Worm (Caenorhabditis elegans) whole organism, L3 larva: ENCODE results near the gene bub-3.
A peak's percentile ranks its signal among the peaks of the same experiment; 100 is the strongest.

Experiments
- R02D3.7 ChIP-seq: fragments of 150-350 bp; optimal IDR thresholded peaks from 2 replicates; lab custom pipeline; 2014; ENCODE audit warnings: missing biosample characterization, missing genetic modification characterization
- ZK546.5 ChIP-seq: sonication (generic microtip); optimal IDR thresholded peaks from 2 replicates; lab custom pipeline; 2017; ENCODE audit warnings: missing biosample characterization, missing genetic modification characterization
- aly-2 ChIP-seq: fragments of 150-350 bp; optimal IDR thresholded peaks from 2 replicates; lab custom pipeline; 2014; ENCODE audit warnings: missing biosample characterization, missing genetic modification characterization
- ama-1 ChIP-seq: fragments of 150-350 bp; optimal IDR thresholded peaks from 2 replicates; lab custom pipeline; 2018
- ceh-16 ChIP-seq: sonication (generic microtip); optimal IDR thresholded peaks from 2 replicates; lab custom pipeline; 2017; ENCODE audit warnings: missing biosample characterization, missing genetic modification characterization
- ceh-28 ChIP-seq: fragments of 150-350 bp; optimal IDR thresholded peaks from 2 replicates; lab custom pipeline; 2014; ENCODE audit warnings: missing biosample characterization, missing genetic modification reagents, missing genetic modification characterization
- ceh-82 ChIP-seq: fragments of 150-350 bp; optimal IDR thresholded peaks from 2 replicates; lab custom pipeline; 2014; ENCODE audit warnings: missing biosample characterization, missing genetic modification characterization
- ceh-9 ChIP-seq: sonication (generic microtip); optimal IDR thresholded peaks from 2 replicates; lab custom pipeline; 2018; ENCODE audit warnings: missing biosample characterization, missing genetic modification characterization
- egl-27 ChIP-seq: sonication (generic microtip); optimal IDR thresholded peaks from 4 replicates; lab custom pipeline; 2017; ENCODE audit warnings: missing biosample characterization, missing genetic modification reagents, missing genetic modification characterization
- elt-2 ChIP-seq: sonication (generic microtip); optimal IDR thresholded peaks from 2 replicates; lab custom pipeline; 2016; ENCODE audit warnings: missing genetic modification reagents, mild to moderate bottlenecking, missing genetic modification characterization, missing compliant biosample characterization
- elt-3 ChIP-seq, 3 experiments: fragments of 150-350 bp in 1 of 3; sonication (generic microtip) in 2 of 3; optimal IDR thresholded peaks; 2 replicates in 2 of 3; 4 replicates in 1 of 3; lab custom pipeline; 2014 to 2017; ENCODE audit warnings: missing biosample characterization in 3 of 3, missing genetic modification characterization in 3 of 3
- eor-1 ChIP-seq, 2 experiments: fragments of 150-350 bp; optimal IDR thresholded peaks; 2 replicates each; lab custom pipeline; 2014 to 2018; ENCODE audit warnings: missing biosample characterization in 2 of 2, missing genetic modification characterization in 2 of 2
- fkh-2 ChIP-seq: fragments of 150-350 bp; optimal IDR thresholded peaks from 2 replicates; lab custom pipeline; 2014; ENCODE audit warnings: missing biosample characterization, missing genetic modification reagents, missing genetic modification characterization
- hmg-11 ChIP-seq: sonication (generic microtip); optimal IDR thresholded peaks from 2 replicates; lab custom pipeline; 2016; ENCODE audit warnings: missing genetic modification characterization, missing compliant biosample characterization
- jun-1 ChIP-seq: fragments of 150-350 bp; optimal IDR thresholded peaks from 2 replicates; lab custom pipeline; 2014; ENCODE audit warnings: missing biosample characterization, missing genetic modification reagents, missing genetic modification characterization
- lsy-12 ChIP-seq: sonication (generic microtip); optimal IDR thresholded peaks from 2 replicates; lab custom pipeline; 2016; ENCODE audit warnings: mild to moderate bottlenecking, missing genetic modification characterization, missing compliant biosample characterization
- mdl-1 ChIP-seq: fragments of 150-350 bp; optimal IDR thresholded peaks from 2 replicates; lab custom pipeline; 2014; ENCODE audit warnings: missing biosample characterization, missing genetic modification characterization
- mml-1 ChIP-seq: fragments of 150-350 bp; sonication (generic microtip); optimal IDR thresholded peaks from 3 replicates; lab custom pipeline; 2014; ENCODE audit warnings: missing biosample characterization, missing genetic modification characterization
- nfya-1 ChIP-seq: sonication (generic microtip); optimal IDR thresholded peaks from 2 replicates; lab custom pipeline; 2017; ENCODE audit warnings: missing genetic modification characterization, mild to moderate bottlenecking, missing compliant biosample characterization, antibody characterized with exemption, moderate library complexity; ENCODE audit not compliant: insufficient read depth
- nhr-12 ChIP-seq: fragments of 150-350 bp; optimal IDR thresholded peaks from 2 replicates; lab custom pipeline; 2014; ENCODE audit warnings: missing biosample characterization, missing genetic modification characterization
- nhr-23 ChIP-seq: fragments of 150-350 bp; optimal IDR thresholded peaks from 2 replicates; lab custom pipeline; 2014; ENCODE audit warnings: missing biosample characterization, missing genetic modification reagents, missing genetic modification characterization
- nhr-25 ChIP-seq: sonication (generic microtip); optimal IDR thresholded peaks from 2 replicates; lab custom pipeline; 2017; ENCODE audit warnings: missing biosample characterization, missing genetic modification characterization
- nhr-28 ChIP-seq: fragments of 150-350 bp; optimal IDR thresholded peaks from 2 replicates; lab custom pipeline; 2014; ENCODE audit warnings: missing biosample characterization, missing genetic modification characterization
- nhr-43 ChIP-seq: sonication (generic microtip); optimal IDR thresholded peaks from 2 replicates; lab custom pipeline; 2016; ENCODE audit warnings: mild to moderate bottlenecking, missing genetic modification characterization, missing compliant biosample characterization; ENCODE audit not compliant: poor library complexity, severe bottlenecking
- nhr-76 ChIP-seq: fragments of 150-350 bp; sonication (generic microtip); optimal IDR thresholded peaks from 5 replicates; lab custom pipeline; 2014; ENCODE audit warnings: missing biosample characterization, missing genetic modification characterization
- nhr-77 ChIP-seq: fragments of 150-350 bp; optimal IDR thresholded peaks from 2 replicates; lab custom pipeline; 2014; ENCODE audit warnings: missing biosample characterization, missing genetic modification characterization
- pha-4 ChIP-seq: fragments of 150-350 bp; optimal IDR thresholded peaks from 2 replicates; lab custom pipeline; 2014; ENCODE audit warnings: missing biosample characterization, missing genetic modification reagents, missing genetic modification characterization
- pqm-1 ChIP-seq: fragments of 150-350 bp; optimal IDR thresholded peaks from 2 replicates; lab custom pipeline; 2017; ENCODE audit warnings: missing biosample characterization, missing genetic modification characterization, inconsistent platforms
- sea-2 ChIP-seq: fragments of 150-350 bp; sonication (generic microtip); optimal IDR thresholded peaks from 4 replicates; lab custom pipeline; 2014; ENCODE audit warnings: missing biosample characterization, missing genetic modification reagents, missing genetic modification characterization
- skn-1 ChIP-seq: fragments of 150-350 bp; optimal IDR thresholded peaks from 2 replicates; lab custom pipeline; 2014; ENCODE audit warnings: missing biosample characterization, missing genetic modification characterization
- snpc-4 ChIP-seq: fragments of 150-350 bp; optimal IDR thresholded peaks from 2 replicates; lab custom pipeline; 2014; ENCODE audit warnings: missing biosample characterization, missing genetic modification characterization
- unc-39 ChIP-seq: sonication (generic microtip); optimal IDR thresholded peaks from 4 replicates; lab custom pipeline; 2017; ENCODE audit warnings: missing biosample characterization, missing genetic modification characterization
- zag-1 ChIP-seq: fragments of 150-350 bp; optimal IDR thresholded peaks from 2 replicates; lab custom pipeline; 2014; ENCODE audit warnings: missing biosample characterization, missing genetic modification characterization
- ztf-4 ChIP-seq: fragments of 150-350 bp; optimal IDR thresholded peaks from 2 replicates; lab custom pipeline; 2014; ENCODE audit warnings: missing biosample characterization, missing genetic modification characterization

The bub-3 gene

ce11 chrII:13715733-13716132, 10.1 kb upstream of the bub-3 start, which contains the start of gene zipt-2.3:
zipt-2.3 (minus strand) TSS chrII:13715879.
- TF ChIP-seq pqm-1 (tag; lab: Kevin White, UChicago) (peak; percentile 63), fkh-2 (tag; lab: Kevin White, UChicago) (no peak), mml-1 (tag; lab: Kevin White, UChicago) (no peak), pha-4 (tag; lab: Kevin White, UChicago) (peak; percentile 26), unc-39 (tag; lab: Kevin White, UChicago) (no peak), sea-2 (GFP tag; lab: Kevin White, UChicago) (no peak), nhr-23 (no peak), elt-2 (peak; percentile 75), mdl-1 (tag; lab: Kevin White, UChicago) (no peak), nhr-76 (tag; lab: Kevin White, UChicago) (no peak), aly-2 (tag; lab: Kevin White, UChicago) (no peak), egl-27 (tag; lab: Kevin White, UChicago) (no peak), nhr-28 (no peak), snpc-4 (tag; lab: Kevin White, UChicago) (no peak), ama-1 (lab: Kevin White, UChicago) (no peak), nhr-43 (tag; lab: Kevin White, UChicago) (no peak)

- TF ChIP-seq mdl-1 (tag; lab: Kevin White, UChicago) (no peak), ceh-28 (tag; lab: Kevin White, UChicago) (peak; percentile 95)
Measured at ce11 chrII:13717393-13718367, 8.2 kb upstream of the bub-3 start.

ce11 chrII:13720650-13721049, 5.2 kb upstream of the bub-3 start:
- TF ChIP-seq hmg-11 (tag; lab: Kevin White, UChicago) (no peak), ceh-82 (tag; lab: Kevin White, UChicago) (no peak), ceh-28 (tag; lab: Kevin White, UChicago) (no peak), mml-1 (tag; lab: Kevin White, UChicago) (no peak), ceh-16 (tag; lab: Kevin White, UChicago) (no peak), mdl-1 (tag; lab: Kevin White, UChicago) (no peak), nhr-12 (tag; lab: Kevin White, UChicago) (no peak), R02D3.7 (tag; lab: Kevin White, UChicago) (no peak), ceh-9 (tag; lab: Kevin White, UChicago) (no peak), skn-1 (tag; lab: Kevin White, UChicago) (no peak), nhr-25 (no peak), egl-27 (tag; lab: Kevin White, UChicago) (no peak), ztf-4 (tag; lab: Kevin White, UChicago) (no peak), eor-1 (tag; optimal IDR thresholded peaks at IDR 0.05; lab: Kevin White, UChicago) (no peak), zag-1 (tag; lab: Kevin White, UChicago) (no peak)

- TF ChIP-seq ceh-9 (tag; lab: Kevin White, UChicago) (no peak), nhr-43 (tag; lab: Kevin White, UChicago) (no peak), ceh-82 (tag; lab: Kevin White, UChicago) (no peak)
Measured at ce11 chrII:13721218-13721617, 4.6 kb upstream of the bub-3 start, which contains the start of gene sre-46. sre-46 (minus strand) TSS chrII:13721318.

ce11 chrII:13722763-13723162, 3.1 kb upstream of the bub-3 start, which contains the start of gene Y54G9A.5:
Y54G9A.5 (plus strand) TSS chrII:13723007.
- no peak for TF ChIP-seq zag-1 (tag; lab: Kevin White, UChicago)
- TF ChIP-seq snpc-4 (tag; lab: Kevin White, UChicago), result no peak
- TF ChIP-seq nhr-25, result no peak
- TF ChIP-seq nhr-77, result no peak
- TF ChIP-seq ZK546.5 (tag; lab: Kevin White, UChicago), result no peak
- TF ChIP-seq sea-2 (GFP tag; lab: Kevin White, UChicago), result no peak
- no peak for TF ChIP-seq ama-1 (lab: Kevin White, UChicago)
- no peak for TF ChIP-seq nhr-76 (tag; lab: Kevin White, UChicago)
- no peak for TF ChIP-seq R02D3.7 (tag; lab: Kevin White, UChicago)
- TF ChIP-seq ceh-9 (tag; lab: Kevin White, UChicago), result no peak
- no peak for TF ChIP-seq ceh-82 (tag; lab: Kevin White, UChicago)
- no peak for TF ChIP-seq lsy-12 (tag; lab: Kevin White, UChicago)
- no peak for TF ChIP-seq jun-1
- TF ChIP-seq elt-3 (tag; optimal IDR thresholded peaks at IDR 0.05; lab: Kevin White, UChicago), result no peak
- TF ChIP-seq mdl-1 (tag; lab: Kevin White, UChicago), result no peak
- no peak for TF ChIP-seq nfya-1
- TF ChIP-seq egl-27 (tag; lab: Kevin White, UChicago), result no peak
